Fruit fly (Drosophila melanogaster) whole organism, embryonic: ENCODE data around the gene ich.

Experiments used
- C15 ChIP-seq: fragments of 200-800 bp; sonication (Bioruptor generic); IDR thresholded peaks from 3 replicates; pipeline ENCODE4 v1.3.6; 2022; ENCODE audit warnings: missing biosample characterization, missing genetic modification characterization
- CG10209 ChIP-seq: fragments of 200-800 bp; sonication (Bioruptor generic); optimal IDR thresholded peaks from 3 replicates; lab custom pipeline; 2017; ENCODE audit warnings: missing biosample characterization, mild to moderate bottlenecking, missing genetic modification characterization, missing genetic modification reagents
- CG10274 ChIP-seq: fragments of 200-800 bp; sonication (Bioruptor generic); optimal IDR thresholded peaks from 3 replicates; lab custom pipeline; 2017; ENCODE audit warnings: missing biosample characterization, mild to moderate bottlenecking, missing genetic modification characterization
- CG11696 ChIP-seq: fragments of 200-800 bp; sonication (Bioruptor generic); IDR thresholded peaks from 2 replicates; pipeline ENCODE4 v1.3.6; 2022; ENCODE audit warnings: missing biosample characterization, missing genetic modification characterization
- CG12104 ChIP-seq: fragments of 200-800 bp; sonication (Bioruptor generic); optimal IDR thresholded peaks from 3 replicates; lab custom pipeline; 2016; ENCODE audit warnings: missing biosample characterization, missing genetic modification characterization
- CG13424 ChIP-seq: fragments of 200-800 bp; sonication (Bioruptor generic); optimal IDR thresholded peaks from 2 replicates; lab custom pipeline; 2019; ENCODE audit warnings: missing biosample characterization, mild to moderate bottlenecking, missing genetic modification characterization, moderate library complexity
- CG14860 ChIP-seq: fragments of 200-800 bp; sonication (Bioruptor generic); IDR thresholded peaks from 3 replicates; pipeline ENCODE4 v1.3.6; 2022; ENCODE audit warnings: missing biosample characterization, missing genetic modification characterization; ENCODE audit not compliant: partially characterized antibody
- CG17328 ChIP-seq: fragments of 200-800 bp; sonication (Bioruptor generic); IDR thresholded peaks from 2 replicates; pipeline ENCODE4 v1.3.6; 2022; ENCODE audit warnings: missing biosample characterization, missing genetic modification characterization
- CG31388 ChIP-seq: fragments of 200-800 bp; sonication (Bioruptor generic); optimal IDR thresholded peaks from 2 replicates; lab custom pipeline; 2016; ENCODE audit warnings: missing biosample characterization, missing genetic modification characterization
- CG33557 ChIP-seq: fragments of 200-800 bp; sonication (Bioruptor generic); optimal IDR thresholded peaks from 2 replicates; lab custom pipeline; 2019; ENCODE audit warnings: missing biosample characterization, mild to moderate bottlenecking, missing genetic modification characterization, moderate library complexity
- CG4424 ChIP-seq: fragments of 200-800 bp; sonication (Bioruptor generic); optimal IDR thresholded peaks from 3 replicates; lab custom pipeline; 2016; ENCODE audit warnings: missing biosample characterization, missing genetic modification characterization
- CG5953 ChIP-seq: fragments of 200-800 bp; sonication (Bioruptor generic); IDR thresholded peaks from 2 replicates; pipeline ENCODE4 v1.3.6; 2022; ENCODE audit warnings: missing biosample characterization, missing genetic modification characterization
- CG6254 ChIP-seq: fragments of 200-800 bp; sonication (Bioruptor generic); optimal IDR thresholded peaks from 3 replicates; lab custom pipeline; 2017; ENCODE audit warnings: mild to moderate bottlenecking, missing biosample characterization, missing genetic modification reagents, missing genetic modification characterization
- CG6272 ChIP-seq: fragments of 200-800 bp; sonication (Bioruptor generic); IDR thresholded peaks from 2 replicates; pipeline ENCODE4 v1.3.6; 2022; ENCODE audit warnings: missing biosample characterization, missing genetic modification characterization
- CG6689 ChIP-seq: fragments of 200-800 bp; sonication (Bioruptor generic); IDR thresholded peaks from 2 replicates; pipeline ENCODE4 v1.3.6; 2022; ENCODE audit warnings: missing biosample characterization, missing genetic modification characterization
- CG9609 ChIP-seq: fragments of 200-800 bp; sonication (Bioruptor generic); optimal IDR thresholded peaks from 3 replicates; lab custom pipeline; 2016; ENCODE audit warnings: missing biosample characterization, missing genetic modification characterization
- CHES-1-like ChIP-seq: fragments of 200-800 bp; sonication (Bioruptor generic); optimal IDR thresholded peaks from 2 replicates; lab custom pipeline; 2016; ENCODE audit warnings: missing biosample characterization, missing genetic modification characterization
- CoRest ChIP-seq: fragments of 200-800 bp; sonication (Bioruptor generic); optimal IDR thresholded peaks from 3 replicates; lab custom pipeline; 2018; ENCODE audit warnings: missing biosample characterization, mild to moderate bottlenecking, missing genetic modification characterization, moderate library complexity
- Doc2 ChIP-seq: fragments of 200-800 bp; sonication (Bioruptor generic); IDR thresholded peaks from 2 replicates; pipeline ENCODE4 v1.3.6; 2022; ENCODE audit warnings: missing biosample characterization, missing genetic modification characterization
- Doc3 ChIP-seq: fragments of 200-800 bp; sonication (Bioruptor generic); IDR thresholded peaks from 3 replicates; pipeline ENCODE4 v1.3.6; 2022; ENCODE audit warnings: missing biosample characterization, missing genetic modification characterization; ENCODE audit not compliant: partially characterized antibody
- ERR ChIP-seq: fragments of 200-800 bp; sonication (Bioruptor generic); optimal IDR thresholded peaks from 2 replicates; lab custom pipeline; 2016; ENCODE audit warnings: missing biosample characterization, missing genetic modification characterization
- Elba2 ChIP-seq: fragments of 200-800 bp; sonication (Bioruptor generic); optimal IDR thresholded peaks from 3 replicates; lab custom pipeline; 2016; ENCODE audit warnings: missing biosample characterization, missing genetic modification characterization
- HLH54F ChIP-seq: fragments of 200-800 bp; sonication (Bioruptor generic); optimal IDR thresholded peaks from 3 replicates; lab custom pipeline; 2016; ENCODE audit warnings: missing biosample characterization, missing genetic modification characterization
- Kr ChIP-seq: fragments of 200-800 bp; sonication (Bioruptor generic); optimal IDR thresholded peaks from 2 replicates; lab custom pipeline; 2017; ENCODE audit warnings: missing biosample characterization, mild to moderate bottlenecking, missing genetic modification characterization
- Lhr ChIP-seq: fragments of 200-800 bp; sonication (Bioruptor generic); optimal IDR thresholded peaks from 3 replicates; lab custom pipeline; 2017; ENCODE audit warnings: mild to moderate bottlenecking, missing biosample characterization, missing genetic modification reagents, missing genetic modification characterization
- Meics ChIP-seq: fragments of 200-800 bp; sonication (Bioruptor generic); optimal IDR thresholded peaks from 2 replicates; lab custom pipeline; 2017; ENCODE audit warnings: missing biosample characterization, mild to moderate bottlenecking, missing genetic modification characterization
- Mrtf ChIP-seq: fragments of 200-800 bp; sonication (Bioruptor generic); IDR thresholded peaks from 3 replicates; pipeline ENCODE4 v1.3.6; 2022; ENCODE audit warnings: missing biosample characterization, missing genetic modification characterization
- NK7.1 ChIP-seq: fragments of 200-800 bp; sonication (Bioruptor generic); optimal IDR thresholded peaks from 3 replicates; lab custom pipeline; 2016; ENCODE audit warnings: missing biosample characterization, missing genetic modification characterization
- NfI ChIP-seq: fragments of 200-800 bp; sonication (Bioruptor generic); optimal IDR thresholded peaks from 3 replicates; lab custom pipeline; 2018; ENCODE audit warnings: missing biosample characterization, mild to moderate bottlenecking, missing genetic modification characterization, moderate library complexity
- Optix ChIP-seq: fragments of 200-800 bp; sonication (Bioruptor generic); IDR thresholded peaks from 3 replicates; pipeline ENCODE4 v1.3.6; 2022; ENCODE audit warnings: missing biosample characterization, missing genetic modification characterization
- bab2 ChIP-seq: fragments of 200-800 bp; sonication (Bioruptor generic); optimal IDR thresholded peaks from 2 replicates; lab custom pipeline; 2016; ENCODE audit warnings: missing biosample characterization, missing genetic modification characterization
- bcd ChIP-seq: fragments of 200-800 bp; sonication (Bioruptor generic); optimal IDR thresholded peaks from 2 replicates; lab custom pipeline; 2017; ENCODE audit warnings: missing biosample characterization, mild to moderate bottlenecking, missing genetic modification characterization
- btn ChIP-seq: fragments of 200-800 bp; sonication (Bioruptor generic); optimal IDR thresholded peaks from 2 replicates; lab custom pipeline; 2016; ENCODE audit warnings: missing biosample characterization, missing genetic modification characterization
- corto ChIP-seq: fragments of 200-800 bp; sonication (Bioruptor generic); optimal IDR thresholded peaks from 2 replicates; lab custom pipeline; 2016; ENCODE audit warnings: missing biosample characterization, mild to moderate bottlenecking, missing genetic modification characterization, moderate library complexity
- esg ChIP-seq: fragments of 200-800 bp; sonication (Bioruptor generic); conservative IDR thresholded peaks from 2 replicates; pipeline ENCODE4 v1.3.6; 2022; ENCODE audit warnings: missing biosample characterization, missing genetic modification characterization
- eve ChIP-seq, 2 experiments: fragments of >200 bp; optimal IDR thresholded peaks; 2 replicates each; lab custom pipeline; 2017; ENCODE audit warnings: missing biosample characterization in 2 of 2, missing genetic modification characterization in 2 of 2
- fd64A ChIP-seq: fragments of 200-800 bp; sonication (Bioruptor generic); optimal IDR thresholded peaks from 3 replicates; lab custom pipeline; 2018; ENCODE audit warnings: missing biosample characterization, mild to moderate bottlenecking, missing genetic modification characterization
- ftz-f1 ChIP-seq: fragments of 200-800 bp; sonication (Bioruptor generic); optimal IDR thresholded peaks from 2 replicates; lab custom pipeline; 2016; ENCODE audit warnings: missing biosample characterization, missing genetic modification characterization
- fu2 ChIP-seq: fragments of 200-800 bp; sonication (Bioruptor generic); optimal IDR thresholded peaks from 2 replicates; lab custom pipeline; 2016; ENCODE audit warnings: missing biosample characterization, missing genetic modification characterization
- gro ChIP-seq: fragments of 200-800 bp; sonication (Bioruptor generic); optimal IDR thresholded peaks from 2 replicates; lab custom pipeline; 2016; ENCODE audit warnings: missing biosample characterization, missing genetic modification characterization
- h ChIP-seq: fragments of >200 bp; optimal IDR thresholded peaks from 2 replicates; lab custom pipeline; 2017
- jing ChIP-seq: fragments of 200-800 bp; sonication (Bioruptor generic); optimal IDR thresholded peaks from 2 replicates; lab custom pipeline; 2018; ENCODE audit warnings: missing biosample characterization, mild to moderate bottlenecking, missing genetic modification characterization
- lilli ChIP-seq: fragments of 200-800 bp; sonication (Bioruptor generic); optimal IDR thresholded peaks from 3 replicates; lab custom pipeline; 2016; ENCODE audit warnings: missing biosample characterization, missing genetic modification characterization
- lmd ChIP-seq: fragments of 200-800 bp; sonication (Bioruptor generic); IDR thresholded peaks from 2 replicates; pipeline ENCODE4 v1.3.6; 2022; ENCODE audit warnings: missing biosample characterization, missing genetic modification characterization
- odd ChIP-seq: fragments of 200-800 bp; sonication (Bioruptor generic); optimal IDR thresholded peaks from 2 replicates; lab custom pipeline; 2017; ENCODE audit warnings: missing biosample characterization, mild to moderate bottlenecking, missing genetic modification characterization
- otp ChIP-seq: fragments of 200-800 bp; sonication (Bioruptor generic); IDR thresholded peaks from 3 replicates; pipeline ENCODE4, ENCODE4 v1.3.6; 2022; ENCODE audit warnings: missing biosample characterization, missing genetic modification characterization
- ro ChIP-seq: fragments of 200-800 bp; sonication (Bioruptor generic); IDR thresholded peaks from 2 replicates; pipeline ENCODE4 v1.3.6; 2022; ENCODE audit warnings: missing biosample characterization, missing genetic modification characterization
- row ChIP-seq: fragments of 200-800 bp; sonication (Bioruptor generic); IDR thresholded peaks from 3 replicates; pipeline ENCODE4 v1.3.6; 2022; ENCODE audit warnings: missing biosample characterization, missing genetic modification characterization
- stwl ChIP-seq: fragments of 200-800 bp; sonication (Bioruptor generic); optimal IDR thresholded peaks from 3 replicates; lab custom pipeline; 2018; ENCODE audit warnings: missing biosample characterization, mild to moderate bottlenecking, missing genetic modification characterization, moderate library complexity
- unc-4 ChIP-seq: fragments of 200-800 bp; sonication (Bioruptor generic); IDR thresholded peaks from 2 replicates; pipeline ENCODE4 v1.3.6; 2022; ENCODE audit warnings: missing biosample characterization, missing genetic modification characterization; ENCODE audit not compliant: partially characterized antibody
- usp ChIP-seq: fragments of >200 bp; optimal IDR thresholded peaks from 2 replicates; lab custom pipeline; 2017; ENCODE audit warnings: missing biosample characterization, missing genetic modification characterization
- wek ChIP-seq: fragments of 200-800 bp; sonication (Bioruptor generic); optimal IDR thresholded peaks from 3 replicates; lab custom pipeline; 2018; ENCODE audit warnings: missing biosample characterization, mild to moderate bottlenecking, missing genetic modification characterization, moderate library complexity

ich gene

dm6 chr3R:8978768-8979167, 15.9 kb upstream of the ich start (continued):
- no peak for TF ChIP-seq Optix (GFP tag; lab: Robert Waterston, UW)
- no peak for TF ChIP-seq btn
- no peak for TF ChIP-seq Kr
- TF ChIP-seq ftz-f1 (GFP tag; lab: Kevin White, UChicago) = no peak
- TF ChIP-seq CG12104 (GFP tag; lab: Kevin White, UChicago) = peak; percentile 1
- no peak for TF ChIP-seq NfI
- TF ChIP-seq lilli (GFP tag; lab: Kevin White, UChicago) = no peak
- TF ChIP-seq lmd (GFP tag; lab: Robert Waterston, UW) = peak; percentile 34; the same call in 1 of the 2 replicates
- no peak for TF ChIP-seq unc-4 (GFP tag; lab: Robert Waterston, UW)
- no peak for TF ChIP-seq jing (GFP tag; lab: Kevin White, UChicago)
- TF ChIP-seq fu2 (GFP tag; lab: Kevin White, UChicago) = no peak
- no peak for TF ChIP-seq CG6272 (GFP tag; lab: Robert Waterston, UW)
- TF ChIP-seq HLH54F (GFP tag; lab: Kevin White, UChicago) = no peak
- TF ChIP-seq bab2 (GFP tag; lab: Kevin White, UChicago) = no peak
- TF ChIP-seq Doc3 (GFP tag; lab: Robert Waterston, UW) = no peak
- TF ChIP-seq CG4424 (GFP tag; lab: Kevin White, UChicago) = peak; percentile 22
- no peak for TF ChIP-seq CG9609 (GFP tag; lab: Kevin White, UChicago)
- 0 out of 2 replicates have a peak, but pooled peaks have one; percentile 23 for TF ChIP-seq esg (GFP tag; lab: Robert Waterston, UW)
- TF ChIP-seq CG6254 (GFP tag; lab: Kevin White, UChicago) = peak; percentile 2
- TF ChIP-seq otp = 0 out of 3 replicates have a peak, but pooled peaks have one; percentile 35
- no peak for TF ChIP-seq stwl (tag; lab: Kevin White, UChicago)
- TF ChIP-seq CG33557 (GFP tag; lab: Kevin White, UChicago) = no peak
- no peak for TF ChIP-seq CG14860 (GFP tag; lab: Robert Waterston, UW)
- TF ChIP-seq CG6689 = peak; percentile 25; the same call in 1 of the 2 replicates
- TF ChIP-seq CG10274 (GFP tag; lab: Kevin White, UChicago) = no peak
- no peak for TF ChIP-seq Doc2 (GFP tag; lab: Robert Waterston, UW)
- TF ChIP-seq h (lab: Kevin White, UChicago) = no peak
- peak; percentile 16 for TF ChIP-seq CG10209
- no peak for TF ChIP-seq ERR (GFP tag; lab: Kevin White, UChicago)
- TF ChIP-seq Meics = no peak
- TF ChIP-seq fd64A (GFP tag; lab: Kevin White, UChicago) = no peak
- no peak for TF ChIP-seq NK7.1 (GFP tag; lab: Kevin White, UChicago)
- TF ChIP-seq CG13424 (tag; lab: Kevin White, UChicago) = peak; percentile 56
- TF ChIP-seq eve (GFP tag; optimal IDR thresholded peaks at IDR 0.05; lab: Kevin White, UChicago) = peak in 1 of 2 experiments; percentile 20
- TF ChIP-seq Elba2 (GFP tag; lab: Kevin White, UChicago) = no peak
- TF ChIP-seq CHES-1-like (GFP tag; lab: Kevin White, UChicago) = no peak
- TF ChIP-seq Mrtf (GFP tag; lab: Robert Waterston, UW) = no peak
- TF ChIP-seq usp = no peak
- TF ChIP-seq CG11696 (GFP tag; lab: Robert Waterston, UW) = no peak
- peak; percentile 61 for TF ChIP-seq row (GFP tag; lab: Robert Waterston, UW)
- peak; percentile 54 for TF ChIP-seq CoRest (tag; lab: Kevin White, UChicago)
- TF ChIP-seq corto (GFP tag; lab: Kevin White, UChicago) = peak; percentile 35
- TF ChIP-seq gro = no peak
- TF ChIP-seq Lhr = no peak
- peak; percentile 52; the same call in 1 of the 2 replicates for TF ChIP-seq CG17328 (GFP tag; lab: Robert Waterston, UW)
- no peak for TF ChIP-seq wek (GFP tag; lab: Kevin White, UChicago)
- TF ChIP-seq bcd (GFP tag; lab: Kevin White, UChicago) = peak; percentile 12
- TF ChIP-seq ro (GFP tag; lab: Robert Waterston, UW) = no peak
- TF ChIP-seq odd (GFP tag; lab: Kevin White, UChicago) = no peak
- 0 out of 3 replicates have a peak, but pooled peaks have one; percentile 31 for TF ChIP-seq C15 (GFP tag; lab: Robert Waterston, UW)
- no peak for TF ChIP-seq CG31388 (GFP tag; lab: Kevin White, UChicago)
- 0 out of 2 replicates have a peak, but pooled peaks have one; percentile 37 for TF ChIP-seq CG5953 (GFP tag; lab: Robert Waterston, UW)
